Fruit fly (Drosophila melanogaster) Kc167 (cell line): ENCODE results near the gene CG14408.

Experiments used
- Sin3A ChIP-seq: fragments of >200 bp; optimal IDR thresholded peaks from 2 replicates; lab custom pipeline; 2018; ENCODE audit warnings: missing external identifiers
- h ChIP-seq: fragments of >200 bp; optimal IDR thresholded peaks from 3 replicates; lab custom pipeline; 2018; ENCODE audit warnings: missing external identifiers
- ttk ChIP-seq: sonication (Bioruptor generic); optimal IDR thresholded peaks from 2 replicates; lab custom pipeline; 2017; ENCODE audit warnings: missing external identifiers

- TF ChIP-seq h (lab: Kevin White, UChicago) (no peak), ttk (lab: Kevin White, UChicago) (no peak), Sin3A (no peak)
These were observed 7.0 kb downstream of the CG14408 start for dm6 chrX:14824690-14825469.
